Fruit fly (Drosophila melanogaster) whole organism, larva: ENCODE measurements around the gene CG42371.

Experiments used
- noc ChIP-seq: fragments of 200-800 bp; sonication (Bioruptor generic); optimal IDR thresholded peaks from 3 replicates; lab custom pipeline; 2019; ENCODE audit warnings: missing biosample characterization, mild to moderate bottlenecking, missing genetic modification characterization, moderate library complexity

Gene CG42371

DNA sequence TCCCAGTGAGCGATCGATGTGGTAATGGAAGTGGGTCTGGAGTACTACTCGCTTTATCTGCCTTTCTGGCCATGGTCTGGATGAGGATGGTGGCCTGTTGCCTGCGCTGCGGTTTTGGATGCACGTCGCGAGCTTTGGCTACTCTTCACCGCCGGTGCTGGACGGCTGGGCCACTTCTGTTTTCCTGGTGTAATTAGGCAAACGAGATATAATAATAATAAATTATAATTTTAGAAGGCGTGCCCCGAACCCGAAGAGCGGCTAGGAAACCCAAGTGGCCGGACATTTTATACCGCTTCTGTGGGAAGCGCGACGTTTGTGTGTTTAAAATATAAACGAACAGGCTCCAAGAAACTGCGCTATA lies 17.6 kb downstream of the CG42371 start:
- TF ChIP-seq noc (tag; lab: Kevin White, UChicago), result no peak

DNA sequence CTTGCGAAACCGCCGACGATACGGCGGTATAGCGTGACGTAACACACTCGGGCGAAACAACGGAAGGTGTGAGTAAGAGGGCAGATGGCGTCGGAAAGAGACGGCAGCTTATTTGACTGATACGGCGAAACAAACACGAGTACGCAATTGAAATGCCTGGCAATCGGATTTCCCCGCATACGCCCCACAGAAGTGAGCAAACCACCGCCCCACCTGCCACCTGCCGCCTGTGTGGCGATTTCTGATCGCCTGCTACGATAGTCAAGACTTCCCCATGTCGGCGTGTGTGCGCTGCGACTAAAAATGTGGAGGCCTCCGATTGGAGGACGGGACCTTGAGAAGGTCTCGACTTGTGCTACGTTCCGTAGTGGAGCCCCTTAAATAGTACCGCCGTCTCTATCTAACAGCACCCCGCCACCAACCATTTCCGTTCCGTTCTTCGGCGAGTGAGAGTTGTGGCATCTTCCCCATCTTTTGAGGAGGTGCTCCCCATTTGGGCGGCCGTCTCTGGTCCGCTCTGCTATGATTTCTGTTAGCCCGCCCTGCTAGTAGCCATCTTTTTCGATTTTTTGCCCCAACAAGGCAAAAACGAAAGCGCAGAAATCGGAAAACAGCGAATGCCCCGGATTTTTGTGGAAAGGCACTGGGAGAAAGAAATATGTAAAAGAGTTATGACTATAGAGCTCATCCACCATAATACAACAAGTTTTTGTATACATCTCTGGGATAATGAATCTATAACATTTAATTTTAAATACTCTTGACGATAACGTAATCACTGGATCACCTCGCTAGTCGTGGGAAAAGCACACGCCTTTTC lies 18.2 kb downstream of the CG42371 start:
- peak; percentile 56 for TF ChIP-seq noc (tag; lab: Kevin White, UChicago)

DNA sequence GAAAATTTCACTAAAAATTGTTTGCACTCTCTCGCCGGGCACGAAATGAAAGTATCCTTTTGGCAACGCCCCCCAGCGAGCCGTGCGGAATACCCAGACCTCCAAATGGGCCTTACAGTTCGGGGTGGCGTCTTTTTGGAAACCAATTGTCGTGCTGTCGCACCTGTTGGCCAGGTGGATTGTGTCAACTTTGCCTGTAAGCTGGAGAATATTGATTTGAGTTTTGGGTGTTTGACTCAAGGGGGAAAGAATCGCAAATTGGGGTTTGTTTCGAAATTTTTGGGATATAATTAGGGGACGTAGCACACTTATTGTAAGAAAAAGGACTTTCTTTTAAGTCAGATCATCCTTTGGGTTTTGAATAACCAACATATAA lies 18.9 kb downstream of the CG42371 start:
- TF ChIP-seq noc (tag; lab: Kevin White, UChicago), result no peak

DNA sequence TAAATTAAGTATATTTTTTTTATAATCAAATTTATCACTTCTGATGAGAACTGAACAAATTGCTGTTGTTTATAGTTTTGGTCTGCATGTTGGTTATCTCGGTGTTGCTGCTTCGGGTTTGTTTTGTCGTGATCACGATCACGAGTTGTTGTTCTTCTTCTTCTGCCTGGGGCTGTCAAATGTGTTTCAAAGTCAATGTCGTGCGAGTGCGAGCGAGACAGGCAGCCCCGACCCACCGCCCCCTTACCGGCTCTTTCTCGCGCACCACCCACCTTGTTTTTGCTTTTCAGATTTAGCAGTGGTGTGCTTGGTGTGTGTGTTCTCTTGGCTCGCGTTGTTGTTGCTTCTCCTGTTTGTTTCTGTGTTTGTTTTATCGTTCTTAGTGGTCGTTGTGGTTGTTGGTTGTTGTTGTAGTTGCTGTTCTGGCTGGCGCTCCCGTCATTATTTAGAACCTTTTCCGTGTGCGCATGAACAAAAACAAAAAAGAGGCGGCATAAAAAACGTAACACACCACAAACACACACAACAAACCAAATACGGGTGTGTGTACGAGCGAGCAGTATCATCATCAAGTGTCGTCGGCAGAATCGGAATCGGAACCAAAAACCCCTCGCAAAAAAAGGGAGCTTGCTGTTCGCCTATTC lies 19.4 kb downstream of the CG42371 start, which contains the start of gene COX7AL2:
Gene COX7AL2, minus strand, starts transcription at position 438 of the 644 bp plus-strand sequence.
- TF ChIP-seq noc (tag; lab: Kevin White, UChicago), result no peak

DNA sequence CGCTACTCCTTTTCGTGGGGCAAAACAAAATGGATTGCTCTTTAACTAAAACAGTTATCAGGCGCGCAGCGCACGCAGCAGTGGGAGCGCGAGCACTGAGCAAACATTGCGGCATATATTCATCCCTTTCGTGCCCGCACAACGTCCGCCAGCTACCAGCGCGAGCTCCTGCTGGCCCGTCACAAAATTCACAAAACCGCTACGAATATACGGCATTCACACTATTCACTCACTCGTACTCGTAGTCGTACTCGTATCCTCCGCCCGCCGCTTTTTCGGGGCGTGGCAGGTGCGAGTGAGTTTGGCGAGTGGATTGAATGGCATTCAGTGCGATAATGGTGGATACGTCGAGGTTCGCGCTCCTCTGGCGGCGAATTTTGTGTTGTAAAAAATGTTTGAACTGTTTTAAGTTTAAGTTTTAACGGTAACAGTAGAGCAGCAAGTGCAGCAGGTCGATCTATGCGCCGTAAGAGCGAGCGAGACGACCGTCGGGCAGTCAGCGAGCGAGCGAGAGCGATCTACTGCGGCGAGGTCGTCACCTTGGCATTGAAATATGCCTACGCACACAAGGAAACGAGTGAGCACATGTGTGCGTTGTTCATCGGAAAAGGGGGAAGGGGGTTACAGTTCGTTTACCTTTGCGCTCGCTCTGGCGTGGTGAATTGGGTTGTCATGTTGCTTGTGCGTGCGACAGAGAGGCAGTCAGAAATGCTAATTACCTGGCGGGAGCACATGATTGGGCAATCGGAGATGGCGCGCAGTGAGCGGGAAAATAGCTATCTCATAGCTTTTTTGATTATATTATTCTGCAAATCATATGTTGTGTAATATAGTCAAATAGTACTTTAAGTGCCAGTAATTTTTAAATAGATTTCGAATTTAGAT lies 20.2 kb downstream of the CG42371 start:
- TF ChIP-seq noc (tag; lab: Kevin White, UChicago), result peak; percentile 41

DNA sequence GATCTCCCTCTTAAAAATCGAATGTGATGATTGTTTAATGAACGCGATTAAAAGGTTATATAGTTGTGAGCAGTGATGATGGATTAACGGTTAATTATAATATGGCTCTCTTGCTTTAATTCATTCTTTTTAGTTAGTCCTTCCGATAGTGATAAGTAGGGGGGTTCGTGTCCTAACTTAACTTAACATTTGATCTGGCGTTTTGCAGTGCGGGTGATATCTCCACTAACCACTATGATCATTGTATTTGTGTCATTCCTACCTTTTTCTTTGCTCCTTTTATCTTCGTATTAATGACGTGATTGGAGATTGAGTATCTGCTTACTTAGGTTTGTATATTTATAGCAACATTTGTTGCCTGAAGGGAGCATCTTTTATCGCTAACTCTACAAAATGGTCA lies 21.7 kb downstream of the CG42371 start:
- TF ChIP-seq noc (tag; lab: Kevin White, UChicago), result no peak

DNA sequence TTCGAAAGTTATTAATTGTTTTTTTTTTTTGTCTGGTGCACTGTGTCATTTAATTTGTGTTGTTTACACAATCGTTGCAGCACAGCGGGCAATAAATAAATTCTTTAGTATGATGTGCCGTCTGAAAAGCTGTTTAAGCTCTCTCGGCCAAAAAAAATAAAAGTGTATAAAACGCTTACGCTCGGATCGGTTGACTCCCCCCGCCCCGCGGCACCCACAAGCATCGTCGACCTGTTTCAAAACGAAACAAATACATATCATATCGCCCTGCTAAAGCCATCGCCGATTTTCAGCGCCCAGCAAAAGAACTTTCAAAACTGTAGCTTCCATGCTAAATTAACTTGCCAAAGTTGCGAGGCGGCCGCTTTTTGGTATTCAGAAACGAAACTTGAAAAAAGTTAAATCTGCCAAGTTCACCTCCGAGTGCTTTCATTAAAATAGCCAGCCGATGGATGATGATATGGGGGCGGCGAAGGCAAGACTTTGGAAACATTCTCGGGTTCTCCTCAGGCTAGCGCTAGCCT lies 22.7 kb downstream of the CG42371 start:
- no peak for TF ChIP-seq noc (tag; lab: Kevin White, UChicago)

DNA sequence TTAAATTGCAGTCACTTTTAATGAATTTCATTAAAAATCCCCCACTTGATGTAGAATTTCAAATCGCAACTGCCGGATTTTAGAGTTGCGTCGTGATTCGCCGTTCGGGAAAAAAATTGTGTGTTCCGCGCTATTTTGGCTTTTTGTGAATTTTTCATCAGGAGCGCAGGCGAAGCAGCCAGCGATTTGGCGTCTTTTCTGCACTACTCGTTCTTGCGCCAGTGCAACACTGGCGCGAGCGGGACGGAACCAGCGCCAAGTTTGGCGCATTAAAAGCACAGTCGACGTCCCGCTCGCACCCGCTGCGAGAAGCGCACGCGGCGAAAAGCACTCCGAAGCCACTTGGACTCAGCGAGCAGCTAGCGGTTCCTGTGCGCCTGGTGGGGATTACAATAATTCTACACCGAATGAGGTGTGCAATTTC lies 23.7 kb downstream of the CG42371 start:
- TF ChIP-seq noc (tag; lab: Kevin White, UChicago), result peak; percentile 47

DNA sequence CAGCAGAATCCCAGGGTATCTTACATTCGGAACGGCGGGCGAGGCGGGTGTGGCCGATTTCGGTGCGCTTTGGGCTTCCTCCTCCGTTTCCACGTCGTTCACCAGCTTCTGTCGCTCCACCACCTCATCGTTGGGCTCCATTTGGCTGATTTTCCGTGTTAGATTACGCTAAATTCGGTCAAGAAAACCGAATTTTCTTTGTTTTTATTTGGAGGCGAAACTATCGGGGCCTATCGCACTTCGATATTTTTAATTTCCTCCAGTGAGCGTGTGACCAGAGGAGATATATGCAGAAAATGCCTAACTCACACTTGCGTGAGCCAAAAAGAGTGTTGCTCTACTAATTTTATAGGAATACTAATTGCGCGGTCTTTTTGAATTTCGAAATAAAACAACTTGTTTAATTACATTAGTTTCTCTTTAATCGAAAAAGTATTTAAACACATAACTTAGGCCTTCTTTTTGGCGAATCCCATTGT lies 24.9 kb downstream of the CG42371 start, which contains the start of gene CG10874:
Gene CG10874, minus strand, starts transcription at position 264 of the 479 bp plus-strand sequence.
- TF ChIP-seq noc (tag; lab: Kevin White, UChicago), result no peak

DNA sequence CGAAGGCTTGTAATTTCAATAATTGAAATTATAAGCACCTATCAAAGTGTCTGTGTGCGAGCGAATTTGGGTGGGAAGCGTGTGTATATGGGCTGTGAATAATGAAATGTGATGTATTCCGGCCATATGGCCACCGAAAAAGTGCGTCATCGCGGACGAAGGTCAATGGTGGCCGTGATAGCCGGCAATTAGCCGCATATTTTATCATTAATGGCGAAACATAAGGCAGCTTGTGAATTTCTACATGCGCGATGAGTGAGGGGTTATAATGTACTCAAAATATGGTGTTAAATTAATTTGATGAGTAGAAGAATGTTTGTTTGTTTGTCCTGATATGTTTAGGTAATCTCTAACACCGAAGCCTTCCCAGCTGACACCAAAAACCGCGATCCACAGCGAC lies 25.6 kb downstream of the CG42371 start:
- TF ChIP-seq noc (tag; lab: Kevin White, UChicago), result no peak

DNA sequence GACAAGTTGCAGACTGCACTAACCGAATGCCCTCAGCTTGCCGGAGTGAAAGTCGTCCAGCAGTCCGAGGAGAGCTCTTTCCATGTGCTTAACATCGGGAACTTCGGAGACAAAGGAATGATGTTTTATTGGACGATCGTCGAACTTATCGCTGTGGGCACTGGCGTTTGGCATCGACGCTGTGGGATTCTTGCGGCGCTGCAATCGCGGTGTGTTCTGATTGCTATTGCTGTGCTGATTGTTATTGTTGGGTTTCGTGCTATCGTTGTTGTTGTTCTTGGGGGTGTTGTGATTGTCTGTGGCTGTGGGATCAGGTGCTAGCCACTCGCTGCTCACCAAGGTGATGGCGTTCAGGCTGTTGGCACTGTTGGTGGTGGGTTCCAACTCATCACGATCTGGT lies 26.4 kb downstream of the CG42371 start:
- no peak for TF ChIP-seq noc (tag; lab: Kevin White, UChicago)

DNA sequence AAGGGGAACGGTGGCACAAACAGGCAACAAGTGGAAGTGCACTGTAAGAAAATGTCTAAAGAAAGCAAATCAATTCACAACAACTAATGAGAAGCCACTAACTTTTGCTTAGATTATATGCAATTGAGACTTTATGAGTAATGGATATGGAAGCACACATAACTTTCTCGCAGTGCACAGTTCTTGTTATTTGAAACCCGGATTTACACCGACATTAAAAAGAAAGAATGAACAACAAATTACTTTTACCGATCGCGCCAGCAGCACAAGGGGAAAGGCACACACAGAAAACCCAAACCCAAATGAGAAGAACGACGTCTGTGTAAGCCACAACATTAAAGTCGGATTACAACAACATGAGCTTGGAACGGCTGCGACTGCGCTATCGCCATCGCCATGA lies 27.9 kb downstream of the CG42371 start:
- no peak for TF ChIP-seq noc (tag; lab: Kevin White, UChicago)

DNA sequence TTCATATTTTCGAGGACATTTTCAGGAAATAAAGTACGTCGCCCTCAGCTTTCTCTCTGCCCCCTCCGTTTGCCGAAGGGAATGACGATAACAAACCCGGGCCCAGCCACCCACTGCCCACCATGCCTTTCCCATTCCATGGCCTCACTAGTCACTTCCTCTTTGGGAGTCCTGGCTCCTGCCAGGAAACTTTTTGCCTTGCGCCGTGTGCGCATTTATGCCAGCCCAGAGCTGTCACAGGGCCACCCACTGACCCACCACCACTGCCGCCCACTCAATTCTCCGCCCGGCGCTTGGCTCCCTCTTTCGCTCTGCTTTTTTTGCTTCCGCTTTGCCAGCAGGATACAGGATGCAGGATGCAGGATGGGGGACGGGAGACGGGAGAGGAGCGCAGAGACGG lies 29.6 kb downstream of the CG42371 start:
- no peak for TF ChIP-seq noc (tag; lab: Kevin White, UChicago)

DNA sequence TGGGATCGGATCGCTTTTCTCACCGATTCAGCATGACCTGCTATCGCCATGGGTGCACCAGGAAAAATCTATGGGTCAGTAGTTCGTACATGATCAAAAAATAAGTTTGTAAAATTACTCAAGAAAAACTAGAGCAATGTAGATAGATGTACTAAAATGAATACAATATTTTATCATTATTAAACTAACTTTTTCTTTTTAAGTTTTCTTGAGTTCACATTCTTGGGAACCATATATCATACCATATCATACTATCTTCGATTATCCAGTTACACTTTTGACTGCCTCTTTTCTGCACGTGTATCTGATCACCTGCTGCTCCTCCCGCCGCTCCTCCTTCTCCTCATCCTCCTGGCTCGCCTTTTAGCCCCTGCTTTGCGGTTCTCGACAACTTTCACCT lies 31.7 kb downstream of the CG42371 start:
- no peak for TF ChIP-seq noc (tag; lab: Kevin White, UChicago)

DNA sequence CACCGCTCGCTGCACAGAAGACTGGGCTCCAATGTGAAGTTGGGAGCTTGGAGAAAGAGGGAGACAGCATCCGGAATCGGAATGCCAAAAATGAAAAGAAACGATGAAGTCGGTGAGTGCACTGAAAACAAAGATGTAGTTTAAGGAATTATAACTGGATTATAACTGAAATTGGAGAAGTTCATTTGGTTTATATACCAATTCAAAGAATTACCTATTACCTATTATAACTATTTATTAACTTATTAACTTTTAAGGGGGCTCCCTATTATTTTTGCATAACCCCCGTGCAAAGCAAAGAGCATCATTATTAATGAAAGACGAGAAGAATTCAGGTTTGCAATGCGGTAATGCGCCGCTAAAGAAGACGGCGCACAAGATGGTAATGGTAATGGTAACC lies 32.4 kb downstream of the CG42371 start:
- no peak for TF ChIP-seq noc (tag; lab: Kevin White, UChicago)
